Fruit fly (Drosophila melanogaster) whole organism, embryonic: ENCODE results near the gene NijB.

Experiments
- Abd-B ChIP-seq: fragments of 200-800 bp; sonication (Bioruptor generic); optimal IDR thresholded peaks from 2 replicates; lab custom pipeline; 2018; ENCODE audit warnings: missing biosample characterization, mild to moderate bottlenecking, missing genetic modification characterization, moderate library complexity
- Bgb ChIP-seq: fragments of 200-800 bp; sonication (Bioruptor generic); IDR thresholded peaks from 2 replicates; pipeline ENCODE4 v1.3.6; 2022; ENCODE audit warnings: missing biosample characterization, missing genetic modification characterization; ENCODE audit not compliant: partially characterized antibody
- BtbVII ChIP-seq: fragments of 200-800 bp; sonication (Bioruptor generic); optimal IDR thresholded peaks from 3 replicates; lab custom pipeline; 2017; ENCODE audit warnings: missing biosample characterization, mild to moderate bottlenecking, missing genetic modification characterization
- CG10654 ChIP-seq: fragments of 200-800 bp; sonication (Bioruptor generic); optimal IDR thresholded peaks from 2 replicates; lab custom pipeline; 2016; ENCODE audit warnings: missing biosample characterization, missing genetic modification characterization
- CG11456 ChIP-seq: fragments of 200-800 bp; sonication (Bioruptor generic); IDR thresholded peaks from 3 replicates; pipeline ENCODE4 v1.3.6; 2022; ENCODE audit warnings: missing biosample characterization, missing genetic modification characterization
- CG12155 ChIP-seq: fragments of 200-800 bp; sonication (Bioruptor generic); optimal IDR thresholded peaks from 3 replicates; lab custom pipeline; 2016; ENCODE audit warnings: missing biosample characterization, missing genetic modification characterization
- CG12219 ChIP-seq: fragments of 200-800 bp; sonication (Bioruptor generic); optimal IDR thresholded peaks from 3 replicates; lab custom pipeline; 2018; ENCODE audit warnings: missing biosample characterization, mild to moderate bottlenecking, missing genetic modification characterization
- CG1602 ChIP-seq: fragments of 200-800 bp; sonication (Bioruptor generic); optimal IDR thresholded peaks from 3 replicates; lab custom pipeline; 2016; ENCODE audit warnings: missing biosample characterization, missing genetic modification characterization
- CG16815 ChIP-seq: fragments of 200-800 bp; sonication (Bioruptor generic); optimal IDR thresholded peaks from 3 replicates; lab custom pipeline; 2017; ENCODE audit warnings: missing biosample characterization, mild to moderate bottlenecking, missing genetic modification characterization
- CG17385 ChIP-seq: fragments of 200-800 bp; sonication (Bioruptor generic); optimal IDR thresholded peaks from 3 replicates; lab custom pipeline; 2018; ENCODE audit warnings: missing biosample characterization, mild to moderate bottlenecking, missing genetic modification characterization
- CG18476 ChIP-seq: fragments of 200-800 bp; sonication (Bioruptor generic); optimal IDR thresholded peaks from 2 replicates; lab custom pipeline; 2016; ENCODE audit warnings: missing biosample characterization, mild to moderate bottlenecking, missing genetic modification characterization
- CG2202 ChIP-seq: fragments of 200-800 bp; sonication (Bioruptor generic); optimal IDR thresholded peaks from 2 replicates; lab custom pipeline; 2018; ENCODE audit warnings: missing biosample characterization, mild to moderate bottlenecking, missing genetic modification characterization
- CG2678 ChIP-seq: fragments of 200-800 bp; sonication (Bioruptor generic); optimal IDR thresholded peaks from 3 replicates; lab custom pipeline; 2019; ENCODE audit warnings: missing biosample characterization, mild to moderate bottlenecking, missing genetic modification characterization, moderate library complexity
- CG33213 ChIP-seq: fragments of 200-800 bp; sonication (Bioruptor generic); optimal IDR thresholded peaks from 3 replicates; lab custom pipeline; 2016; ENCODE audit warnings: missing biosample characterization, missing genetic modification characterization
- CG34224 ChIP-seq: fragments of 200-800 bp; sonication (Bioruptor generic); IDR thresholded peaks from 3 replicates; pipeline ENCODE4 v1.3.6; 2022; ENCODE audit warnings: missing biosample characterization, missing genetic modification characterization; ENCODE audit not compliant: partially characterized antibody
- CG3995 ChIP-seq: fragments of 200-800 bp; sonication (Bioruptor generic); optimal IDR thresholded peaks from 3 replicates; lab custom pipeline; 2016; ENCODE audit warnings: missing biosample characterization, missing genetic modification characterization
- CG5245 ChIP-seq: fragments of 200-800 bp; sonication (Bioruptor generic); optimal IDR thresholded peaks from 3 replicates; lab custom pipeline; 2016; ENCODE audit warnings: missing biosample characterization, missing genetic modification characterization
- CG6272 ChIP-seq: fragments of 200-800 bp; sonication (Bioruptor generic); IDR thresholded peaks from 2 replicates; pipeline ENCODE4 v1.3.6; 2022; ENCODE audit warnings: missing biosample characterization, missing genetic modification characterization
- CG6654 ChIP-seq: fragments of 200-800 bp; sonication (Bioruptor generic); optimal IDR thresholded peaks from 2 replicates; lab custom pipeline; 2017; ENCODE audit warnings: missing biosample characterization, mild to moderate bottlenecking, missing genetic modification characterization
- CG8359 ChIP-seq: fragments of 200-800 bp; sonication (Bioruptor generic); optimal IDR thresholded peaks from 2 replicates; lab custom pipeline; 2017; ENCODE audit warnings: missing biosample characterization, mild to moderate bottlenecking, missing genetic modification characterization, borderline replicate concordance
- CG9609 ChIP-seq: fragments of 200-800 bp; sonication (Bioruptor generic); optimal IDR thresholded peaks from 3 replicates; lab custom pipeline; 2016; ENCODE audit warnings: missing biosample characterization, missing genetic modification characterization
- CG9876 ChIP-seq: fragments of 200-800 bp; sonication (Bioruptor generic); optimal IDR thresholded peaks from 2 replicates; lab custom pipeline; 2016; ENCODE audit warnings: missing biosample characterization, missing genetic modification characterization
- Hr51 ChIP-seq, 2 experiments: fragments of 200-800 bp; sonication (Bioruptor generic); optimal IDR thresholded peaks; 2 replicates in 1 of 2; 3 replicates in 1 of 2; lab custom pipeline; 2016 to 2018; ENCODE audit warnings: missing biosample characterization in 2 of 2, missing genetic modification characterization in 2 of 2, mild to moderate bottlenecking in 1 of 2, moderate library complexity in 1 of 2
- Lim3 ChIP-seq: fragments of 200-800 bp; sonication (Bioruptor generic); IDR thresholded peaks from 2 replicates; pipeline ENCODE4 v1.3.6; 2022; ENCODE audit warnings: missing biosample characterization, missing genetic modification characterization
- MBD-R2 ChIP-seq: fragments of 200-800 bp; sonication (Bioruptor generic); IDR thresholded peaks from 2 replicates; pipeline ENCODE4 v1.3.6; 2022; ENCODE audit warnings: missing biosample characterization, missing genetic modification characterization
- MTF-1 ChIP-seq: fragments of 200-800 bp; sonication (Bioruptor generic); optimal IDR thresholded peaks from 2 replicates; lab custom pipeline; 2018; ENCODE audit warnings: missing biosample characterization, mild to moderate bottlenecking, missing genetic modification characterization, borderline replicate concordance
- Ptx1 ChIP-seq: fragments of 200-800 bp; sonication (Bioruptor generic); IDR thresholded peaks from 2 replicates; pipeline ENCODE4 v1.3.6; 2022; ENCODE audit warnings: missing biosample characterization, missing genetic modification characterization
- Sox102F ChIP-seq: fragments of 200-800 bp; sonication (Bioruptor generic); optimal IDR thresholded peaks from 2 replicates; lab custom pipeline; 2018; ENCODE audit warnings: missing biosample characterization, mild to moderate bottlenecking, missing genetic modification characterization, moderate library complexity
- Usf ChIP-seq: fragments of 200-800 bp; sonication (Bioruptor generic); optimal IDR thresholded peaks from 2 replicates; lab custom pipeline; 2017; ENCODE audit warnings: missing genotype, missing biosample characterization, missing genetic modification characterization
- bigmax ChIP-seq: fragments of 200-800 bp; sonication (Bioruptor generic); optimal IDR thresholded peaks from 2 replicates; lab custom pipeline; 2018; ENCODE audit warnings: missing biosample characterization, mild to moderate bottlenecking, missing genetic modification characterization
- cg ChIP-seq: fragments of 200-800 bp; sonication (Bioruptor generic); optimal IDR thresholded peaks from 3 replicates; lab custom pipeline; 2019; ENCODE audit warnings: missing biosample characterization, mild to moderate bottlenecking, missing genetic modification characterization, moderate library complexity
- crc ChIP-seq: fragments of 200-800 bp; sonication (Bioruptor generic); optimal IDR thresholded peaks from 2 replicates; lab custom pipeline; 2016; ENCODE audit warnings: missing biosample characterization, missing genetic modification characterization
- dimm ChIP-seq: fragments of 200-800 bp; sonication (Bioruptor generic); IDR thresholded peaks from 2 replicates; pipeline ENCODE4 v1.3.6; 2022; ENCODE audit warnings: missing biosample characterization, missing genetic modification characterization
- dm ChIP-seq: fragments of 200-800 bp; sonication (Bioruptor generic); optimal IDR thresholded peaks from 3 replicates; lab custom pipeline; 2016; ENCODE audit warnings: missing biosample characterization, missing genetic modification characterization
- dysf ChIP-seq: fragments of 200-800 bp; sonication (Bioruptor generic); IDR thresholded peaks from 3 replicates; pipeline ENCODE4 v1.3.6; 2022; ENCODE audit warnings: missing biosample characterization, missing genetic modification characterization
- emc ChIP-seq: fragments of 200-800 bp; sonication (Bioruptor generic); optimal IDR thresholded peaks from 2 replicates; lab custom pipeline; 2016; ENCODE audit warnings: missing biosample characterization, missing genetic modification characterization
- esg ChIP-seq: fragments of 200-800 bp; sonication (Bioruptor generic); conservative IDR thresholded peaks from 2 replicates; pipeline ENCODE4 v1.3.6; 2022; ENCODE audit warnings: missing biosample characterization, missing genetic modification characterization
- eve ChIP-seq, 2 experiments: fragments of >200 bp; optimal IDR thresholded peaks; 2 replicates each; lab custom pipeline; 2017; ENCODE audit warnings: missing biosample characterization in 2 of 2, missing genetic modification characterization in 2 of 2
- fd3F ChIP-seq: fragments of 200-800 bp; sonication (Bioruptor generic); optimal IDR thresholded peaks from 2 replicates; lab custom pipeline; 2018; ENCODE audit warnings: missing biosample characterization, mild to moderate bottlenecking, missing genetic modification characterization, moderate library complexity
- gce ChIP-seq: fragments of 200-800 bp; sonication (Bioruptor generic); IDR thresholded peaks from 3 replicates; pipeline ENCODE4 v1.3.6; 2022; ENCODE audit warnings: missing biosample characterization, missing genetic modification characterization
- gem ChIP-seq: fragments of 200-800 bp; sonication (Bioruptor generic); optimal IDR thresholded peaks from 2 replicates; lab custom pipeline; 2019; ENCODE audit warnings: missing biosample characterization, mild to moderate bottlenecking, missing genetic modification characterization, moderate library complexity
- hbn ChIP-seq: fragments of 200-800 bp; sonication (Bioruptor generic); IDR thresholded peaks from 2 replicates; pipeline ENCODE4 v1.3.6; 2022; ENCODE audit warnings: missing biosample characterization, missing genetic modification characterization; ENCODE audit not compliant: partially characterized antibody
- ind ChIP-seq: fragments of 200-800 bp; sonication (Bioruptor generic); optimal IDR thresholded peaks from 3 replicates; lab custom pipeline; 2016; ENCODE audit warnings: missing biosample characterization, missing genetic modification characterization
- inv ChIP-seq: fragments of 200-800 bp; sonication (Bioruptor generic); IDR thresholded peaks from 2 replicates; pipeline ENCODE4 v1.3.6; 2022; ENCODE audit warnings: missing biosample characterization, missing genetic modification characterization; ENCODE audit not compliant: partially characterized antibody
- jigr1 ChIP-seq: fragments of 200-800 bp; sonication (Bioruptor generic); IDR thresholded peaks from 3 replicates; pipeline ENCODE4 v1.3.6; 2022; ENCODE audit warnings: missing biosample characterization, missing genetic modification characterization
- kay ChIP-seq: fragments of 200-800 bp; sonication (Bioruptor generic); optimal IDR thresholded peaks from 2 replicates; lab custom pipeline; 2016; ENCODE audit warnings: missing biosample characterization, missing genetic modification characterization
- luna ChIP-seq: fragments of 200-800 bp; sonication (Bioruptor generic); optimal IDR thresholded peaks from 2 replicates; lab custom pipeline; 2016; ENCODE audit warnings: missing biosample characterization, missing genetic modification characterization
- sens ChIP-seq: fragments of 200-800 bp; sonication (Bioruptor generic); peaks from one replicate; lab custom pipeline; 2016; ENCODE audit warnings: missing biosample characterization, missing genetic modification characterization
- sqz ChIP-seq: fragments of 200-800 bp; sonication (Bioruptor generic); optimal IDR thresholded peaks from 3 replicates; lab custom pipeline; 2018; ENCODE audit warnings: missing biosample characterization, mild to moderate bottlenecking, missing genetic modification characterization
- sr ChIP-seq: fragments of 200-800 bp; sonication (Bioruptor generic); IDR thresholded peaks from 3 replicates; pipeline ENCODE4 v1.3.6; 2022; ENCODE audit warnings: missing biosample characterization, missing genetic modification characterization
- vvl ChIP-seq: fragments of 200-800 bp; sonication (Bioruptor generic); IDR thresholded peaks from 2 replicates; pipeline ENCODE4 v1.3.6; 2022; ENCODE audit warnings: missing biosample characterization, missing genetic modification characterization
- z ChIP-seq: fragments of 200-800 bp; sonication (Bioruptor generic); IDR thresholded peaks from 3 replicates; pipeline ENCODE4 v1.3.6; 2022; ENCODE audit warnings: missing biosample characterization, missing genetic modification characterization

The NijB gene

DNA sequence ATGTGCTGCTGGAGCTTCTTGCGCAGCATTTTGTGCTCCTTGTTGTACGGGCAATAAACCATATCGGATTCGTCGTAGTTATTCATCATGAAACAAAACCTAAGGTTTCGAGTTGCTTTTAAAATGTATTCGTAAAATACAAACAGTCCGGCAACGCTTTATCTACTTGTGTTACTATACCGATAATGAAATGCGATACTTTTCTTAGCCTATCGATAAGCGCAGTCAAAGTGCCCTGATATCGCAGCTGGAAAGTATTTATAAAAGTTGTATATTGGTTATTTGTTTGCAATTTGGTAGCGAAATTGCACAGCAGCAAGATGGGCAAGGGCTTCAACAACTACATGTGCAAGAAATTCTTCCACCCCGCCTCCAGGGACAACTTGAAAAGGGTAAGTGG is 9.2 kb downstream of the NijB start, which contains the start of the genes arx and CG6843 (continued):
- no peak for TF ChIP-seq sr (GFP tag; lab: Robert Waterston, UW)
- no peak for TF ChIP-seq CG6654 (GFP tag; lab: Kevin White, UChicago)
- TF ChIP-seq vvl (GFP tag; lab: Robert Waterston, UW), result no peak
- no peak for TF ChIP-seq esg (GFP tag; lab: Robert Waterston, UW)
- no peak for TF ChIP-seq emc (GFP tag; lab: Kevin White, UChicago)
- TF ChIP-seq CG6272 (GFP tag; lab: Robert Waterston, UW), result no peak
- no peak for TF ChIP-seq CG8359 (GFP tag; lab: Kevin White, UChicago)
- no peak for TF ChIP-seq Ptx1 (GFP tag; lab: Robert Waterston, UW)
- no peak for TF ChIP-seq Lim3
- no peak for TF ChIP-seq Abd-B (GFP tag; lab: Kevin White, UChicago)
- no peak for TF ChIP-seq dimm (GFP tag; lab: Robert Waterston, UW)
- TF ChIP-seq Hr51 (GFP tag; optimal IDR thresholded peaks at IDR 0.05; lab: Kevin White, UChicago), result no peak
- no peak for TF ChIP-seq CG5245 (GFP tag; lab: Kevin White, UChicago)
- TF ChIP-seq hbn (GFP tag; lab: Robert Waterston, UW), result peak; percentile 90
- TF ChIP-seq gem, result no peak
- TF ChIP-seq CG16815 (GFP tag; lab: Kevin White, UChicago), result no peak
- no peak for TF ChIP-seq MTF-1 (GFP tag; lab: Kevin White, UChicago)
- TF ChIP-seq eve (GFP tag; optimal IDR thresholded peaks at IDR 0.05; lab: Kevin White, UChicago), result no peak
- no peak for TF ChIP-seq CG12155 (GFP tag; lab: Kevin White, UChicago)
- TF ChIP-seq CG11456 (GFP tag; lab: Robert Waterston, UW), result no peak
- TF ChIP-seq dysf (GFP tag; lab: Robert Waterston, UW), result no peak
- TF ChIP-seq CG18476 (GFP tag; lab: Kevin White, UChicago), result no peak
- TF ChIP-seq CG34224 (GFP tag; lab: Robert Waterston, UW), result peak; percentile 95
- no peak for TF ChIP-seq CG33213 (GFP tag; lab: Kevin White, UChicago)
- peak; percentile 84 for TF ChIP-seq MBD-R2 (GFP tag; lab: Robert Waterston, UW)
- no peak for TF ChIP-seq fd3F (GFP tag; lab: Kevin White, UChicago)
- no peak for TF ChIP-seq CG10654 (GFP tag; lab: Kevin White, UChicago)
- no peak for TF ChIP-seq CG2678 (tag; lab: Kevin White, UChicago)
- TF ChIP-seq inv (GFP tag; lab: Robert Waterston, UW), result peak; percentile 89
- TF ChIP-seq bigmax (GFP tag; lab: Kevin White, UChicago), result no peak
- TF ChIP-seq luna, result no peak
- no peak for TF ChIP-seq CG9876 (GFP tag; lab: Kevin White, UChicago)
- no peak for TF ChIP-seq sqz (GFP tag; lab: Kevin White, UChicago)
- no peak for TF ChIP-seq CG1602 (GFP tag; lab: Kevin White, UChicago)
- TF ChIP-seq Usf (GFP tag; lab: Kevin White, UChicago), result no peak
- TF ChIP-seq gce (GFP tag; lab: Robert Waterston, UW), result no peak
- no peak for TF ChIP-seq jigr1 (GFP tag; lab: Robert Waterston, UW)
- TF ChIP-seq crc (GFP tag; lab: Kevin White, UChicago), result no peak
- no peak for TF ChIP-seq ind
- TF ChIP-seq cg (GFP tag; lab: Kevin White, UChicago), result no peak
- TF ChIP-seq dm (GFP tag; lab: Kevin White, UChicago), result no peak
- no peak for TF ChIP-seq Sox102F (GFP tag; lab: Kevin White, UChicago)
- peak; percentile 89 for TF ChIP-seq CG3995 (GFP tag; lab: Kevin White, UChicago)
- TF ChIP-seq BtbVII (GFP tag; lab: Kevin White, UChicago), result no peak
- TF ChIP-seq Bgb (GFP tag; lab: Robert Waterston, UW), result peak; percentile 93
- TF ChIP-seq sens, result peak; percentile 70
- no peak for TF ChIP-seq z
- no peak for TF ChIP-seq CG17385 (GFP tag; lab: Kevin White, UChicago)
- TF ChIP-seq CG2202 (tag; lab: Kevin White, UChicago), result no peak
- no peak for TF ChIP-seq CG9609 (GFP tag; lab: Kevin White, UChicago)
- TF ChIP-seq kay (GFP tag; lab: Kevin White, UChicago), result no peak
- TF ChIP-seq CG12219 (GFP tag; lab: Kevin White, UChicago), result no peak
